Fruit fly (Drosophila melanogaster): ENCODE data around the gene Or24a.

Or24a gene

dm6 chr2L:4124629-4125350, 41.1 kb downstream of the Or24a start (continued):
- TF ChIP-seq CG3847 (GFP tag; IDR thresholded peaks at IDR 0.05) (0 out of 2 replicates have a peak, but pooled peaks have one; percentile 27), YL-1 (GFP tag; optimal IDR thresholded peaks at IDR 0.05) (no peak), CG15696 (tag; optimal IDR thresholded peaks at IDR 0.05) (peak; percentile 70), zen (tag; optimal IDR thresholded peaks at IDR 0.05) (peak; percentile 76), CG13624 (GFP tag; optimal IDR thresholded peaks at IDR 0.05) (peak; percentile 19), unc-4 (GFP tag; IDR thresholded peaks at IDR 0.05; ENCODE audit: partially characterized antibody) (no peak), Jarid2 (GFP tag; optimal IDR thresholded peaks at IDR 0.05) (peak; percentile 11), CG17612 (GFP tag; IDR thresholded peaks at IDR 0.05) (no peak), Xbp1 (GFP tag; optimal IDR thresholded peaks at IDR 0.05) (peak; percentile 55), p53 (GFP tag; optimal IDR thresholded peaks at IDR 0.05) (no peak), kah (GFP tag; optimal IDR thresholded peaks at IDR 0.05) (peak; percentile 31), mld (GFP tag; IDR thresholded peaks at IDR 0.05; ENCODE audit: partially characterized antibody) (no peak), CG11695 (GFP tag; IDR thresholded peaks at IDR 0.05) (0 out of 3 replicates have a peak, but pooled peaks have one; percentile 42), jing (GFP tag; optimal IDR thresholded peaks at IDR 0.05) (no peak), CG4707 (GFP tag; optimal IDR thresholded peaks at IDR 0.05) (peak; percentile 6), ken (GFP tag; IDR thresholded peaks at IDR 0.05) (0 out of 3 replicates have a peak, but pooled peaks have one; percentile 52), Dll (GFP tag; IDR thresholded peaks at IDR 0.05; ENCODE audit: partially characterized antibody) (no peak), prd (optimal IDR thresholded peaks at IDR 0.05) (no peak), prd (GFP tag; IDR thresholded peaks at IDR 0.05) (peak; percentile 68; the same call in 2 of the 3 replicates), Hr78 (GFP tag; optimal IDR thresholded peaks at IDR 0.05) (no peak), otp (GFP tag; IDR thresholded peaks at IDR 0.05) (peak; percentile 27; the same call in 1 of the 3 replicates), Nf-YC (tag; optimal IDR thresholded peaks at IDR 0.05) (no peak), luna (GFP tag; optimal IDR thresholded peaks at IDR 0.05) (no peak), nmo (GFP tag; optimal IDR thresholded peaks at IDR 0.05) (peak; percentile 71), ind (GFP tag; optimal IDR thresholded peaks at IDR 0.05) (peak; percentile 46), CG12391 (tag; optimal IDR thresholded peaks at IDR 0.05) (peak; percentile 77), dm (GFP tag; optimal IDR thresholded peaks at IDR 0.05) (no peak), bbx (GFP tag; IDR thresholded peaks at IDR 0.05; ENCODE audit: partially characterized antibody) (no peak), al (GFP tag; IDR thresholded peaks at IDR 0.05) (no peak), CG18011 (GFP tag; optimal IDR thresholded peaks at IDR 0.05) (no peak), her (GFP tag; optimal IDR thresholded peaks at IDR 0.05) (no peak), CG15073 (GFP tag; optimal IDR thresholded peaks at IDR 0.05) (no peak), Lhr (GFP tag; optimal IDR thresholded peaks at IDR 0.05) (peak; percentile 6), CG31224 (GFP tag; IDR thresholded peaks at IDR 0.05) (no peak), CG34376 (GFP tag; optimal IDR thresholded peaks at IDR 0.05) (no peak), tna (GFP tag; IDR thresholded peaks at IDR 0.05; ENCODE audit: partially characterized antibody) (no peak), Nf-YA (GFP tag; IDR thresholded peaks at IDR 0.05) (no peak), CG14014 (GFP tag; IDR thresholded peaks at IDR 0.05) (peak; percentile 20; the same call in 1 of the 2 replicates), Ets65A (GFP tag) (peak; percentile 66), trh (GFP tag; optimal IDR thresholded peaks at IDR 0.05) (no peak), CG17829 (tag; optimal IDR thresholded peaks at IDR 0.05) (peak; percentile 76), exex (tag; optimal IDR thresholded peaks at IDR 0.05) (no peak), cwo (GFP tag; optimal IDR thresholded peaks at IDR 0.05) (peak; percentile 28), lilli (GFP tag; optimal IDR thresholded peaks at IDR 0.05) (peak; percentile 9), CG10462 (GFP tag; optimal IDR thresholded peaks at IDR 0.05) (no peak), Med (GFP tag) (peak; percentile 76), CoRest (tag; optimal IDR thresholded peaks at IDR 0.05) (peak; percentile 70), CG9932 (GFP tag; IDR thresholded peaks at IDR 0.05) (no peak), fru (optimal IDR thresholded peaks at IDR 0.05) (no peak)
